Worm (Caenorhabditis elegans) whole organism, midembryonic: ENCODE measurements around the gene ZK218.11.

Source experiments
- T22C8.4 ChIP-seq: fragments of 200-800 bp; sonication (Bioruptor generic); IDR thresholded peaks from 2 replicates; pipeline ENCODE4 v1.3.6; 2022; ENCODE audit warnings: missing genetic modification characterization, missing compliant biosample characterization
- cog-1 ChIP-seq: sonication (generic microtip); optimal IDR thresholded peaks from 2 replicates; lab custom pipeline; 2016; ENCODE audit warnings: missing genetic modification characterization, missing compliant biosample characterization
- flt-1 ChIP-seq: fragments of 200-800 bp; sonication (Bioruptor generic); IDR thresholded peaks from 2 replicates; pipeline ENCODE4 v1.3.6; 2022; ENCODE audit warnings: missing genetic modification characterization, missing compliant biosample characterization
- klf-2 ChIP-seq: fragments of 200-800 bp; sonication (Bioruptor generic); conservative IDR thresholded peaks from 2 replicates; pipeline ENCODE4 v1.3.6; 2022; ENCODE audit warnings: missing genetic modification reagents, missing genetic modification characterization, missing compliant biosample characterization
- med-1 ChIP-seq: sonication (generic microtip); optimal IDR thresholded peaks from 2 replicates; lab custom pipeline; 2017; ENCODE audit warnings: missing genetic modification characterization, mild to moderate bottlenecking, missing compliant biosample characterization, antibody characterized with exemption, missing genetic modification reagents; ENCODE audit not compliant: insufficient read depth
- ref-1 ChIP-seq: fragments of 200-800 bp; sonication (Bioruptor generic); conservative IDR thresholded peaks from 2 replicates; pipeline ENCODE4 v1.3.6; 2022; ENCODE audit warnings: missing genetic modification reagents, missing genetic modification characterization, missing compliant biosample characterization
- tab-1 ChIP-seq: fragments of 200-800 bp; sonication (Bioruptor generic); IDR thresholded peaks from 2 replicates; pipeline ENCODE4 v1.3.6; 2022; ENCODE audit warnings: missing genetic modification characterization, missing compliant biosample characterization
- ztf-23 ChIP-seq: fragments of 200-800 bp; sonication (Bioruptor generic); IDR thresholded peaks from 2 replicates; pipeline ENCODE4 v1.3.6; 2022; ENCODE audit warnings: missing genetic modification reagents, missing genetic modification characterization, missing compliant biosample characterization
- ztf-29 ChIP-seq: fragments of 200-800 bp; sonication (Bioruptor generic); IDR thresholded peaks from 2 replicates; pipeline ENCODE4 v1.3.6; 2022; ENCODE audit warnings: missing genetic modification reagents, missing genetic modification characterization, missing compliant biosample characterization

The ZK218.11 gene

ce11 chrV:17108310-17108709 is at the start of gene ZK218.11:
ZK218.11 (minus strand) TSS chrV:17108410.
- TF ChIP-seq T22C8.4 (no peak), tab-1 (GFP tag; lab: Robert Waterston, UW) (no peak), cog-1 (tag; lab: Kevin White, UChicago) (no peak)

DNA sequence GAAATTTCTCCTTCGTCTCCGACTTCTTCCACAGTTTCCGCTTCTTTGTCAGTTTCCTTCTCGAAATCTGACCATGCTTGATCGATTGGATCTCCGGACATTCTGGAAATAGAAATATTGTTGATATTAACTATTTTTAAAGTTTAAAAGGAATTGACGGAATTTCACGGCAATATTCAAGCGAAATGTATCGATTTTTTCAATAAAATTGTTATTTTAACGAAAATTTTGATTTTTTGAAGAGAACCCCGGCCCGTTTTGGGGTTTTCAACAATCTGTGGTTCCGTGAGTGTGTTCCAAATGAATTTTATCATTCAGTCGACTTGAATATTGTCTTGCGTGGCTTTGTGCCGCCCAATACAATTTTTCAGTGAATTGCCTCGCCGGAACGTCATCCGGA is 48.9 kb upstream of the ZK218.11 start, which contains the start of gene F40D4.13:
Gene F40D4.13 (minus strand): TSS at position 101 of the 400 bp plus-strand sequence.
- TF ChIP-seq ztf-23 (GFP tag; lab: Robert Waterston, UW) (no peak), klf-2 (GFP tag; lab: Robert Waterston, UW) (no peak), ref-1 (GFP tag; lab: Robert Waterston, UW) (no peak), flt-1 (GFP tag; lab: Robert Waterston, UW) (no peak), tab-1 (GFP tag; lab: Robert Waterston, UW) (no peak), T22C8.4 (no peak), med-1 (GFP tag; lab: Kevin White, UChicago) (no peak), ztf-29 (GFP tag; lab: Robert Waterston, UW) (no peak), cog-1 (tag; lab: Kevin White, UChicago) (no peak)

DNA sequence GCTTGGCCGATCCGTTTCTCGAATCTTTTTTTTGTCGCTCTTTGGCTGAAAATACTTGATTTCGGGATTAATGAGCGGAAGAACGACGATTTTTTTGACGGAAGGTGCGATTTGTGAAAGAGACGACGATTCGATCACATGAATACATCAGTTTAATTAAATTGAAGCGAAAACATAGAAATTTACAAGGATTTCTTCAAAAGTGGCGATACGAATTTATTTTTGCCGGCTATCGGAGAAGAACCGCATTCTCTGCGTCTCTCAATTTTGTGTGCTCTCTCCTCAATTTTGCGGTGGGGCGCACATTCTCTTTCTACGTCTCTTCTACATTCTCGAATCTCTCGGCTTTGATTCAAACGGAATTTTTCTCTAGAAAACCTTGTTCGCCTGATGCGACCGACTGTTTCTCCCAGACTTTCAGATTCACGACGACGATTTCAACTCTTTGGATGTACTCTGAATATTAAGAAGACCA is 47.2 kb upstream of the ZK218.11 start, which contains the start of gene F40D4.17:
Gene F40D4.17 (minus strand): TSS at position 51 of the 475 bp plus-strand sequence.
- TF ChIP-seq flt-1 (GFP tag; lab: Robert Waterston, UW) (no peak), ztf-29 (GFP tag; lab: Robert Waterston, UW) (no peak), klf-2 (GFP tag; lab: Robert Waterston, UW) (no peak), T22C8.4 (no peak), tab-1 (GFP tag; lab: Robert Waterston, UW) (no peak), ref-1 (GFP tag; lab: Robert Waterston, UW) (no peak), cog-1 (tag; lab: Kevin White, UChicago) (no peak), ztf-23 (GFP tag; lab: Robert Waterston, UW) (no peak), med-1 (GFP tag; lab: Kevin White, UChicago) (no peak)

- TF ChIP-seq ztf-29 (GFP tag; lab: Robert Waterston, UW), result no peak
- TF ChIP-seq flt-1 (GFP tag; lab: Robert Waterston, UW), result no peak
- TF ChIP-seq T22C8.4, result no peak
- TF ChIP-seq tab-1 (GFP tag; lab: Robert Waterston, UW), result no peak
- TF ChIP-seq cog-1 (tag; lab: Kevin White, UChicago), result no peak
- no peak for TF ChIP-seq klf-2 (GFP tag; lab: Robert Waterston, UW)
- no peak for TF ChIP-seq med-1 (GFP tag; lab: Kevin White, UChicago)
- no peak for TF ChIP-seq ref-1 (GFP tag; lab: Robert Waterston, UW)
- TF ChIP-seq ztf-23 (GFP tag; lab: Robert Waterston, UW), result no peak
These were observed 46.7 kb upstream of the ZK218.11 start for ce11 chrV:17154944-17155343.

DNA sequence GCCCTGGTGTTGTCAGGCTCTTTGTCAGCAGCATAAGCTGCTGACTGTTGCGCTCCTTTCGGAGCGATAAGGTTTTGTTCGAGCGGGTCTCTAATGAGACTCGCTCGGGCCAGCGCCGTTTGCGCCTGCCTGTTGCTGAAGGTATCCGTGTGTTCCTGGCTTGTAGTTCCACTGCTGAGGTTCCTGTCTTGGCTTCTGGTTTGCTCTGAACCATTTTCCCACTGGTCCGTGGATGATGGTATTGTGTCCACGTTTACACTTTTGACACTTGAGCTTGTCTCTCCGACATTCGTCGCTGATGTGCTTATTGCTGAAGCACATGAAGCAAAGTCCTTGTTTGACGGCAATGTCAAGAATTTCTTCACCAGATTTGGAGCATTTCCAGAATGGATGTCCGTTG is 43.1 kb upstream of the ZK218.11 start:
- TF ChIP-seq ref-1 (GFP tag; lab: Robert Waterston, UW) (no peak), tab-1 (GFP tag; lab: Robert Waterston, UW) (no peak), flt-1 (GFP tag; lab: Robert Waterston, UW) (no peak), ztf-23 (GFP tag; lab: Robert Waterston, UW) (no peak), ztf-29 (GFP tag; lab: Robert Waterston, UW) (no peak), med-1 (GFP tag; lab: Kevin White, UChicago) (no peak), cog-1 (tag; lab: Kevin White, UChicago) (no peak), T22C8.4 (no peak), klf-2 (GFP tag; lab: Robert Waterston, UW) (no peak)

DNA sequence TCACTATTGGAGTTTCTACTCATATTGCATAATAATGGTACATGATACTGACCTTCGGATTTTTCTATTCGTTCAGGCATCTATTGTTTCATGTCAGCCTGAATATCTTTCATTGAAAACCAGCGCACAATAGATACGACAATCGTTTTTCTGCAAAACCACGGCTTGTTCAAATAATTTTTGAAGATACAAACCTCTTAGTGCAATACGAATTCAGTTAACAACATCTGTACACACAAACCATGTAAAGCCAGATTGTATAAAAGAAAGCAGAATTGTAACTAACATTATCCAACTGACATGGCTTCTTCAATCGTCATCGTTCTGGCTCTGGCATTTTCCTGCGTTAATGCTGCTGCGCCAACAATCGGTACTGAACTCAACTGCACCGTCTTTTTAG is 2.7 kb downstream of the ZK218.11 start, which contains the start of gene ZK218.7:
Gene ZK218.7 (plus strand): TSS at position 301 of the 400 bp plus-strand sequence.
- TF ChIP-seq T22C8.4 (no peak), ref-1 (GFP tag; lab: Robert Waterston, UW) (no peak), tab-1 (GFP tag; lab: Robert Waterston, UW) (no peak), ztf-23 (GFP tag; lab: Robert Waterston, UW) (no peak), flt-1 (GFP tag; lab: Robert Waterston, UW) (no peak)

DNA sequence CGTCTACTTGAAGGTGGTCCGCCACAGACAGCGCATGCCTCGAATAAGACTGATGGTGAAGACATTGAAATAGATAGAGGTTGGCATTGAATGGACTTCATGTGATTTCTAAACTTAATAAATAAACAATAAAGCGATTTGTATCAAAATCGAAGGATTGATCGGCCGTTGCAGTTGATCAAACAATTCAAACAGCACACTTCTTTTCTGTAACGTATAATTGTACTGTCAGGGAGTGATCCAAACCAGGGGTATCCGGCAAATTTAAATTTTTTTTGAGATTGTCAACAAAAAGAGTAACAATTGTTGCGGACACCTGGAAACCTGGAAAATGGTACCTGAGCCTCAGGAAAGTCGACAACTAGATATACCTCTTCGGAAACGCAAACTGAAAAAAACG is 3.7 kb downstream of the ZK218.11 start, which contains the start of gene nhr-248:
Gene nhr-248 (minus strand): TSS at position 101 of the 400 bp plus-strand sequence.
- TF ChIP-seq ztf-23 (GFP tag; lab: Robert Waterston, UW) (no peak), ztf-29 (GFP tag; lab: Robert Waterston, UW) (no peak), flt-1 (GFP tag; lab: Robert Waterston, UW) (no peak), T22C8.4 (no peak), klf-2 (GFP tag; lab: Robert Waterston, UW) (no peak), med-1 (GFP tag; lab: Kevin White, UChicago) (no peak), tab-1 (GFP tag; lab: Robert Waterston, UW) (no peak), cog-1 (tag; lab: Kevin White, UChicago) (no peak), ref-1 (GFP tag; lab: Robert Waterston, UW) (no peak)

DNA sequence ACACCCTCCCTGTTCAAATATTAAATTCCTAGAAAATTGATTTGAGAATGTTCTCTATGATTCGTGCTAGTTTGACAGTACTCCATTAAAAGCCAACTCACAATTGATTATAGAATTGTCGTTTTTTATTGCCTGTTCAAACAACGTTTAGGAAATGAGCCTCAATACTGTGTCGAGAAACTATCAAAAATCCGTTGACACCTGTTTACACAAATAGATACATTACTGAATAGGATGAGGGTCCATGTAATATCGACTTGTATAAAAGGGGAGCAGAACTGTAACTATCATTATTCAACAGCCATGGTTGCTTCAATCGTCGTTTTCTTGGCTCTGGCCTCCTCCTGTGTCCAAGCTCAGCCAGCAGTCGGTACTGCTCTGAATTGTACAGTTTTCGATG is 7.4 kb downstream of the ZK218.11 start, which contains the start of gene ZK218.5:
Gene ZK218.5 (plus strand): TSS at position 301 of the 400 bp plus-strand sequence.
- no peak for TF ChIP-seq flt-1 (GFP tag; lab: Robert Waterston, UW)
- no peak for TF ChIP-seq T22C8.4
- no peak for TF ChIP-seq ref-1 (GFP tag; lab: Robert Waterston, UW)

- TF ChIP-seq tab-1 (GFP tag; lab: Robert Waterston, UW) (no peak), klf-2 (GFP tag; lab: Robert Waterston, UW) (no peak), cog-1 (tag; lab: Kevin White, UChicago) (no peak), ref-1 (GFP tag; lab: Robert Waterston, UW) (no peak), med-1 (GFP tag; lab: Kevin White, UChicago) (no peak), ztf-29 (GFP tag; lab: Robert Waterston, UW) (no peak), flt-1 (GFP tag; lab: Robert Waterston, UW) (no peak), T22C8.4 (no peak), ztf-23 (GFP tag; lab: Robert Waterston, UW) (no peak)
These were observed 9.5 kb downstream of the ZK218.11 start, which contains the start of the genes ZK218.3 and ZK218.4 for ce11 chrV:17098669-17099068. ZK218.3 (minus strand) TSS chrV:17098769. ZK218.4 (plus strand) TSS chrV:17098854.
